Worm (Caenorhabditis elegans): ENCODE data around the gene F18A11.2.

DNA sequence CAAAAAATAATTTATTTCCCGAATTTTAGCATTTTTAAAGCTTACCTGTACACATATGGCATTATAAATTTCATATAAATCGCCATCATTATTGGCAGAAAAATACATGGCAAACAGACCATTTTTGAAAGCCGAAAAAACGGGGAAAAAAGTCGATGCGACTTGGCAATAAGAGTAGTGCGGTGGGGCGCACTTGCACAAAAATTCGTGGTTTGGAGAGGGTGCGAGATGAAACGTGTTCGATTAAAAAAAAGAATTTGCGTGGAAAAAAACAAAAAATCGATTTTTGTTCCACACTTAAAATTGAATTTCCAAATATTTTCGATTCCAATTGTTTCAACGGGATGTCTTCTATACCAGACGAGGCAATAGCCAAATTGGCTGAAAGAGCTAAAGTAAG is 5.2 kb downstream of the F18A11.2 start, which contains the start of gene F18A11.3:
- TF ChIP-seq nhr-77 (tag; optimal IDR thresholded peaks at IDR 0.05) (no peak), sma-3 (GFP tag; optimal IDR thresholded peaks at IDR 0.05) (no peak), unc-62 (GFP tag; optimal IDR thresholded peaks at IDR 0.05) (no peak)
